Fruit fly (Drosophila melanogaster) whole organism, prepupa: Measurements from ENCODE around the gene hob.

ENCODE experiments used
- CG10631 ChIP-seq: fragments of 200-800 bp; sonication (Bioruptor generic); optimal IDR thresholded peaks from 2 replicates; lab custom pipeline; 2016; ENCODE audit warnings: missing biosample characterization, missing genetic modification characterization
- CG1621 ChIP-seq: fragments of 200-800 bp; sonication (Bioruptor generic); optimal IDR thresholded peaks from 3 replicates; lab custom pipeline; 2018; ENCODE audit warnings: missing biosample characterization, mild to moderate bottlenecking, missing genetic modification characterization
- CG4318 ChIP-seq: fragments of 200-800 bp; sonication (Bioruptor generic); optimal IDR thresholded peaks from 3 replicates; lab custom pipeline; 2017; ENCODE audit warnings: missing biosample characterization, mild to moderate bottlenecking, missing genetic modification characterization
- Gug ChIP-seq: fragments of 200-800 bp; sonication (Bioruptor generic); IDR thresholded peaks from 2 replicates; pipeline ENCODE4 v1.3.6; 2022; ENCODE audit warnings: missing biosample characterization, missing genetic modification characterization
- Hr38 ChIP-seq: sonication (Bioruptor generic); optimal IDR thresholded peaks from 2 replicates; lab custom pipeline; 2016; ENCODE audit warnings: missing biosample characterization, missing genetic modification characterization
- Sox102F ChIP-seq: fragments of 200-800 bp; sonication (Bioruptor generic); optimal IDR thresholded peaks from 2 replicates; lab custom pipeline; 2016; ENCODE audit warnings: missing biosample characterization, mild to moderate bottlenecking, missing genetic modification characterization
- acj6 ChIP-seq: fragments of 200-800 bp; sonication (Bioruptor generic); optimal IDR thresholded peaks from 3 replicates; lab custom pipeline; 2016; ENCODE audit warnings: missing biosample characterization, missing genetic modification characterization
- eg ChIP-seq: fragments of 200-800 bp; sonication (Bioruptor generic); IDR thresholded peaks from 3 replicates; pipeline ENCODE4 v1.3.6; 2022; ENCODE audit warnings: missing biosample characterization, missing genetic modification characterization
- esn ChIP-seq: fragments of 200-800 bp; sonication (Bioruptor generic); optimal IDR thresholded peaks from 2 replicates; lab custom pipeline; 2016; ENCODE audit warnings: missing biosample characterization, mild to moderate bottlenecking, missing genetic modification characterization, moderate library complexity
- net ChIP-seq: fragments of 200-800 bp; sonication (Bioruptor generic); optimal IDR thresholded peaks from 3 replicates; lab custom pipeline; 2016; ENCODE audit warnings: missing biosample characterization, missing genetic modification characterization

Gene hob

dm6 chr3L:3162584-3162983 lies 56.1 kb downstream of the hob start:
- no peak for TF ChIP-seq Sox102F (GFP tag; lab: Kevin White, UChicago)
- TF ChIP-seq esn (GFP tag; lab: Kevin White, UChicago), result no peak
- TF ChIP-seq eg, result no peak
- no peak for TF ChIP-seq net (GFP tag; lab: Kevin White, UChicago)
- no peak for TF ChIP-seq acj6 (GFP tag; lab: Kevin White, UChicago)
- no peak for TF ChIP-seq Gug (GFP tag; lab: Robert Waterston, UW)
- TF ChIP-seq Hr38 (GFP tag; lab: Kevin White, UChicago), result no peak
- TF ChIP-seq CG4318 (GFP tag; lab: Kevin White, UChicago), result no peak

- TF ChIP-seq CG10631 (GFP tag; lab: Kevin White, UChicago), result no peak
- TF ChIP-seq CG1621 (tag; lab: Kevin White, UChicago), result peak; percentile 90
- no peak for TF ChIP-seq Gug (GFP tag; lab: Robert Waterston, UW)
Observed at dm6 chr3L:3161968-3162367, 56.8 kb downstream of the hob start, which contains the start of gene rasp. Gene rasp (plus strand): TSS chr3L:3162180.
